Worm (Caenorhabditis elegans): ENCODE data around the gene tpi-1.

ce11 chrII:12059872-12060271, 20.9 kb upstream of the tpi-1 start:
- TF ChIP-seq aly-1 (tag; optimal IDR thresholded peaks at IDR 0.05) (no peak), tbx-11 (GFP tag; IDR thresholded peaks at IDR 0.05) (no peak), sea-1 (GFP tag; conservative IDR thresholded peaks at IDR 0.05) (no peak), B0310.2 (tag; optimal IDR thresholded peaks at IDR 0.05) (no peak), ama-1 (optimal IDR thresholded peaks at IDR 0.05) (no peak), tra-4 (tag; optimal IDR thresholded peaks at IDR 0.05) (no peak), ceh-13 (GFP tag; optimal IDR thresholded peaks at IDR 0.05) (no peak), hnd-1 (tag; optimal IDR thresholded peaks at IDR 0.05) (no peak), tbx-37 (GFP tag; conservative IDR thresholded peaks at IDR 0.05) (no peak), pes-1 (GFP tag; IDR thresholded peaks at IDR 0.05) (no peak), flt-1 (GFP tag; IDR thresholded peaks at IDR 0.05) (no peak), ets-7 (tag; optimal IDR thresholded peaks at IDR 0.05) (no peak), ceh-36 (tag; optimal IDR thresholded peaks at IDR 0.05) (no peak), scrt-1 (GFP tag; IDR thresholded peaks at IDR 0.05) (no peak)

Data from whole organism, early embryonic.